Worm (Caenorhabditis elegans) whole organism, L1 larva: ENCODE data around the gene mog-4.
A peak's percentile ranks its signal among the peaks of the same experiment; 100 is the strongest.

ENCODE experiments used
- C04F5.9 ChIP-seq: sonication (generic microtip); optimal IDR thresholded peaks from 2 replicates; lab custom pipeline; 2016; ENCODE audit warnings: missing genetic modification characterization, missing compliant biosample characterization
- C16A3.4 ChIP-seq: fragments of 150-350 bp; optimal IDR thresholded peaks from 2 replicates; lab custom pipeline; 2014; ENCODE audit warnings: missing biosample characterization, missing genetic modification characterization
- F16B12.6 ChIP-seq: fragments of 150-350 bp; optimal IDR thresholded peaks from 2 replicates; lab custom pipeline; 2014; ENCODE audit warnings: missing biosample characterization, missing genetic modification characterization
- Y116A8C.19 ChIP-seq: sonication (generic microtip); optimal IDR thresholded peaks from 2 replicates; lab custom pipeline; 2016; ENCODE audit warnings: missing compliant biosample characterization, missing genetic modification characterization, borderline replicate concordance
- aly-2 ChIP-seq: fragments of 150-350 bp; optimal IDR thresholded peaks from 2 replicates; lab custom pipeline; 2014; ENCODE audit warnings: missing biosample characterization, missing genetic modification characterization
- blmp-1 ChIP-seq: fragments of 150-350 bp; optimal IDR thresholded peaks from 2 replicates; lab custom pipeline; 2014; ENCODE audit warnings: missing biosample characterization, missing genetic modification characterization
- ceh-8 ChIP-seq: fragments of 200-800 bp; sonication (Bioruptor generic); optimal IDR thresholded peaks from 2 replicates; lab custom pipeline; 2018; ENCODE audit warnings: mild to moderate bottlenecking, missing genetic modification characterization, moderate library complexity, missing compliant biosample characterization
- ceh-82 ChIP-seq, 3 experiments: fragments of 150-350 bp in 1 of 3; sonication (generic microtip) in 2 of 3; optimal IDR thresholded peaks; 2 replicates each; lab custom pipeline; 2014 to 2017; ENCODE audit warnings: missing biosample characterization in 3 of 3, missing genetic modification characterization in 3 of 3
- ceh-90 ChIP-seq: sonication (generic microtip); optimal IDR thresholded peaks from 2 replicates; lab custom pipeline; 2016; ENCODE audit warnings: missing genetic modification characterization, missing compliant biosample characterization
- dpl-1 ChIP-seq, 3 experiments: fragments of 150-350 bp in 2 of 3; sonication (generic microtip) in 1 of 3; optimal IDR thresholded peaks; 2 replicates each; lab custom pipeline; 2014 to 2017; ENCODE audit warnings: missing biosample characterization in 3 of 3, missing genetic modification characterization in 3 of 3, missing genetic modification reagents in 3 of 3
- dsc-1 ChIP-seq: sonication (generic microtip); optimal IDR thresholded peaks from 2 replicates; lab custom pipeline; 2016; ENCODE audit warnings: mild to moderate bottlenecking, missing genetic modification characterization, missing compliant biosample characterization
- efl-1 ChIP-seq, 4 experiments: fragments of 150-350 bp; optimal IDR thresholded peaks in 3 of 4; peaks in 1 of 4; 1 replicate in 1 of 4; 2 replicates in 3 of 4; lab custom pipeline; 2014; ENCODE audit warnings: missing biosample characterization in 2 of 4, missing genetic modification characterization in 2 of 4, missing genetic modification reagents in 2 of 4
- elt-3 ChIP-seq, 6 experiments: fragments of 150-350 bp in 1 of 6; sonication (generic microtip); optimal IDR thresholded peaks; 2 replicates each; lab custom pipeline; 2017 to 2018; ENCODE audit warnings: missing biosample characterization in 6 of 6, missing genetic modification characterization in 6 of 6, inconsistent platforms in 1 of 6
- fkh-10 ChIP-seq: sonication (generic microtip); optimal IDR thresholded peaks from 2 replicates; lab custom pipeline; 2017; ENCODE audit warnings: missing biosample characterization, missing genetic modification reagents, missing genetic modification characterization
- grh-1 ChIP-seq: fragments of 200-800 bp; sonication (Bioruptor generic); IDR thresholded peaks from 2 replicates; pipeline ENCODE4 v1.3.6; 2022; ENCODE audit warnings: missing genetic modification reagents, missing genetic modification characterization, missing compliant biosample characterization
- hlh-17 ChIP-seq: fragments of 200-800 bp; sonication (Bioruptor generic); optimal IDR thresholded peaks from 2 replicates; lab custom pipeline; 2018; ENCODE audit warnings: missing genetic modification characterization, mild to moderate bottlenecking, missing compliant biosample characterization, moderate library complexity, borderline replicate concordance
- hlh-4 ChIP-seq: sonication (generic microtip); optimal IDR thresholded peaks from 2 replicates; lab custom pipeline; 2016; ENCODE audit warnings: mild to moderate bottlenecking, missing genetic modification characterization, missing compliant biosample characterization
- hpl-2 ChIP-seq: fragments of 150-350 bp; optimal IDR thresholded peaks from 2 replicates; lab custom pipeline; 2014; ENCODE audit warnings: missing biosample characterization, missing genetic modification reagents, missing genetic modification characterization
- lin-13 ChIP-seq: fragments of 150-350 bp; optimal IDR thresholded peaks from 2 replicates; lab custom pipeline; 2014; ENCODE audit warnings: missing biosample characterization, missing genetic modification reagents, missing genetic modification characterization
- lin-35 ChIP-seq, 2 experiments: fragments of 150-350 bp; optimal IDR thresholded peaks; 2 replicates each; lab custom pipeline; 2014; ENCODE audit warnings: missing biosample characterization in 2 of 2, missing genetic modification characterization in 2 of 2, missing genetic modification reagents in 2 of 2
- lin-39 ChIP-seq: fragments of 150-350 bp; optimal IDR thresholded peaks from 2 replicates; lab custom pipeline; 2014; ENCODE audit warnings: missing biosample characterization, missing genetic modification reagents, missing genetic modification characterization
- lir-3 ChIP-seq: sonication (generic microtip); optimal IDR thresholded peaks from 2 replicates; lab custom pipeline; 2016; ENCODE audit warnings: mild to moderate bottlenecking, missing genetic modification characterization, moderate library complexity, missing compliant biosample characterization; ENCODE audit not compliant: poor library complexity
- lsy-2 ChIP-seq, 2 experiments: fragments of 150-350 bp; optimal IDR thresholded peaks; 2 replicates each; lab custom pipeline; 2014; ENCODE audit warnings: missing biosample characterization in 2 of 2, missing genetic modification characterization in 2 of 2
- mdl-1 ChIP-seq, 2 experiments: fragments of 150-350 bp; optimal IDR thresholded peaks; 2 replicates each; lab custom pipeline; 2014 to 2017; ENCODE audit warnings: missing biosample characterization in 2 of 2, missing genetic modification characterization in 2 of 2, inconsistent platforms in 1 of 2
- mef-2 ChIP-seq: fragments of 150-350 bp; optimal IDR thresholded peaks from 2 replicates; lab custom pipeline; 2014; ENCODE audit warnings: missing biosample characterization, missing genetic modification characterization
- mep-1 ChIP-seq: fragments of 150-350 bp; optimal IDR thresholded peaks from 2 replicates; lab custom pipeline; 2014; ENCODE audit warnings: missing biosample characterization, missing genetic modification characterization
- nhr-20 ChIP-seq: sonication (generic microtip); optimal IDR thresholded peaks from 2 replicates; lab custom pipeline; 2016; ENCODE audit warnings: mild to moderate bottlenecking, missing genetic modification characterization, missing compliant biosample characterization
- nhr-28 ChIP-seq: fragments of 150-350 bp; optimal IDR thresholded peaks from 2 replicates; lab custom pipeline; 2014; ENCODE audit warnings: missing biosample characterization, missing genetic modification characterization
- nhr-47 ChIP-seq: sonication (generic microtip); optimal IDR thresholded peaks from 2 replicates; lab custom pipeline; 2016; ENCODE audit warnings: mild to moderate bottlenecking, missing genetic modification characterization, moderate library complexity, missing compliant biosample characterization
- nhr-76 ChIP-seq: sonication (generic microtip); optimal IDR thresholded peaks from 2 replicates; lab custom pipeline; 2017; ENCODE audit warnings: missing biosample characterization, missing genetic modification characterization
- nhr-77 ChIP-seq: fragments of 150-350 bp; optimal IDR thresholded peaks from 2 replicates; lab custom pipeline; 2014; ENCODE audit warnings: missing biosample characterization, missing genetic modification characterization
- nhr-90 ChIP-seq: sonication (generic microtip); optimal IDR thresholded peaks from 2 replicates; lab custom pipeline; 2016; ENCODE audit warnings: mild to moderate bottlenecking, missing genetic modification characterization, missing compliant biosample characterization; ENCODE audit not compliant: poor library complexity
- skn-1 ChIP-seq: fragments of 150-350 bp; optimal IDR thresholded peaks from 2 replicates; lab custom pipeline; 2014; ENCODE audit warnings: missing biosample characterization, missing genetic modification characterization
- snpc-4 ChIP-seq: fragments of 150-350 bp; optimal IDR thresholded peaks from 2 replicates; lab custom pipeline; 2014; ENCODE audit warnings: missing biosample characterization, missing genetic modification characterization
- snu-23 ChIP-seq: sonication (generic microtip); optimal IDR thresholded peaks from 2 replicates; lab custom pipeline; 2016; ENCODE audit warnings: missing genetic modification characterization, missing compliant biosample characterization
- sptf-1 ChIP-seq: fragments of 150-350 bp; optimal IDR thresholded peaks from 2 replicates; lab custom pipeline; 2014; ENCODE audit warnings: missing biosample characterization, missing genetic modification characterization
- sup-37 ChIP-seq: fragments of 200-800 bp; sonication (Bioruptor generic); optimal IDR thresholded peaks from 2 replicates; lab custom pipeline; 2018; ENCODE audit warnings: mild to moderate bottlenecking, missing genetic modification characterization, missing compliant biosample characterization
- swsn-7 ChIP-seq: sonication (generic microtip); optimal IDR thresholded peaks from 2 replicates; lab custom pipeline; 2016; ENCODE audit warnings: missing genetic modification characterization, missing compliant biosample characterization
- tbx-2 ChIP-seq: sonication (generic microtip); optimal IDR thresholded peaks from 2 replicates; lab custom pipeline; 2016; ENCODE audit warnings: missing genetic modification characterization, missing compliant biosample characterization
- tlp-1 ChIP-seq: fragments of 150-350 bp; optimal IDR thresholded peaks from 2 replicates; lab custom pipeline; 2014; ENCODE audit warnings: missing biosample characterization, missing genetic modification characterization
- unc-30 ChIP-seq: sonication (generic microtip); optimal IDR thresholded peaks from 2 replicates; lab custom pipeline; 2017; ENCODE audit warnings: missing biosample characterization, missing genetic modification characterization
- unc-86 ChIP-seq: sonication (generic microtip); optimal IDR thresholded peaks from 2 replicates; lab custom pipeline; 2016; ENCODE audit warnings: missing genetic modification characterization, missing compliant biosample characterization
- xbp-1 ChIP-seq: sonication (generic microtip); optimal IDR thresholded peaks from 2 replicates; lab custom pipeline; 2016; ENCODE audit warnings: missing genetic modification characterization, missing compliant biosample characterization
- zag-1 ChIP-seq: fragments of 150-350 bp; optimal IDR thresholded peaks from 2 replicates; lab custom pipeline; 2014; ENCODE audit warnings: missing biosample characterization, missing genetic modification characterization
- zip-4 ChIP-seq: fragments of 200-800 bp; sonication (Bioruptor generic); optimal IDR thresholded peaks from 2 replicates; lab custom pipeline; 2018; ENCODE audit warnings: mild to moderate bottlenecking, missing genetic modification characterization, moderate library complexity, missing compliant biosample characterization
- ztf-11 ChIP-seq, 2 experiments: sonication (generic microtip); optimal IDR thresholded peaks; 2 replicates each; lab custom pipeline; 2016 to 2017; ENCODE audit warnings: missing genetic modification characterization in 2 of 2, missing biosample characterization in 1 of 2, missing compliant biosample characterization in 1 of 2

Gene mog-4

DNA sequence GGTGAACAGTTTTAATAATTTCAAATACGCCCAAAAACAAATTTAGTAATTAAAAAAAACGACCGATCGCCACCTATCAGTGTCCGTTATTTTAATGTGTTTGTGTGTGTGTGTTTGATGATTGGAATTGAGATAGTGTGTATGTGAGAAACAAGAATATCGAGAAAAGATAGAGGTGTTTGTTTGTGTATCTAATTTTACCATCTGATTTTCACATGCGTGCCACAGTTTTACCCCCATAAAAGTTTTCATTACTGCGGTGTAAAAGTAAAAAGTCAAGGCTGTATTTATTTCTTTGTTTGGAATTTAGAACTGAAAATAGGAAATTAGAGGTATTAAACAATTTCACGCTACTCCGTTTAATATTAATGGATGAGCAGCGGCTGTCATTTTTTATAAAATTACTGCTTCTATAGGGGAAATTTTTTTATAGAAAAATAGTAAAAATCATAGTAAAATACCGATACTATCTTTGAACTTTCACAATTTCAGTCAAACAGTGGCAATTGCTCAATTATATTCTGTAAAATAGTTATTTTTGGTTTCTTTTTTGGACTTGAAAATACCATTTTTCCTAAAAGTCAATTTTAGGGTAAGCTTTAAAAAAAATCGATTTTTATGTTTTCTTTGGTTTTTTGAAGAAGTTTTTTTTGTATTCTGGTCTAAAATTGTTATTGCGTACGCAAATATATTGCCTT lies 38.7 kb upstream of the mog-4 start (continued):
- peak; percentile 48 for TF ChIP-seq nhr-90 (tag; lab: Kevin White, UChicago)

DNA sequence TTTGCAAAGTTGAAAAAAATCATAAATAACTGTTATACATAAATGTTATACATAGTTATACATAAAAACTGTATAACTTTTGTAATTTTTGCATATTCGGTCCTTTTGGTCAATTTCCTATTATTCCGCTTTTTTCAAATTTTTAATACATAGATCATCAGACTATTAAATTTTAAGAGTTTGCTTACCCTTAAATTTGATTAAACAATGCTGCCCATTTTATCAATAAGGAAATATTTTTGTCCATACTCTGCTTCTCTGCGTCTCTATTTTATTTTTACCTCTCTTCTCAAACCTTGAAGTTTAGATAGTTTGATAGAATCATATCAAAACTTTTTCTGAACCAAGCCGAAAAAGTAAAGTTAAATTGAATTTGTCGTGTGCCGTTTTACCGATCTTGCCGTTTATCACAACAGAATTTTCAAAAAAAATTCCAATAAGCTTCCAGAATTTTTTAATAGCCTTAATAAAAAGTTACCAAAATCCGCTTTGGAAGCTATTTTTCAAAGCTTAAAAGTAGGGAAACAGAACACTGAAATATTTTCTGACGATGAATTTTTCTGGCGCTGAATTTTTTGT lies 38.0 kb upstream of the mog-4 start:
- no peak for TF ChIP-seq fkh-10
- TF ChIP-seq nhr-76 (tag; lab: Kevin White, UChicago) = no peak
- TF ChIP-seq unc-30 = no peak
- TF ChIP-seq hpl-2 (GFP tag; lab: Kevin White, UChicago) = no peak
- peak; percentile 6 for TF ChIP-seq mep-1

ce11 chrII:14598367-14598766 lies 37.0 kb upstream of the mog-4 start:
- TF ChIP-seq xbp-1 = peak; percentile 57
- no peak for TF ChIP-seq C04F5.9 (tag; lab: Kevin White, UChicago)
- TF ChIP-seq nhr-28 (tag; lab: Kevin White, UChicago) = no peak
- peak; percentile 28 to 53 (median 45) for TF ChIP-seq dpl-1 (GFP tag; optimal IDR thresholded peaks at IDR 0.05; lab: Kevin White, UChicago)
- no peak for TF ChIP-seq F16B12.6 (tag; lab: Kevin White, UChicago)
- peak; percentile 54 for TF ChIP-seq skn-1 (tag; lab: Kevin White, UChicago)
- TF ChIP-seq ceh-8 = no peak
- TF ChIP-seq lsy-2 (tag; optimal IDR thresholded peaks at IDR 0.05; lab: Kevin White, UChicago) = peak; percentile 76 to 79
- peak; percentile 84 for TF ChIP-seq nhr-77 (tag; lab: Kevin White, UChicago)
- no peak for TF ChIP-seq ceh-90 (tag; lab: Kevin White, UChicago)
- TF ChIP-seq tlp-1 (tag; lab: Kevin White, UChicago) = no peak
- TF ChIP-seq lin-35 (GFP tag; optimal IDR thresholded peaks at IDR 0.05; lab: Kevin White, UChicago) = peak; percentile 56 to 80
- peak; percentile 57 for TF ChIP-seq lin-13 (GFP tag; lab: Kevin White, UChicago)
- no peak for TF ChIP-seq grh-1
- TF ChIP-seq elt-3 (tag; optimal IDR thresholded peaks at IDR 0.05; lab: Kevin White, UChicago) = peak in 2 of 6 experiments; percentile 38 to 54
- no peak for TF ChIP-seq fkh-10
- TF ChIP-seq mef-2 (tag; lab: Kevin White, UChicago) = no peak
- TF ChIP-seq snpc-4 (tag; lab: Kevin White, UChicago) = peak; percentile 59
- no peak for TF ChIP-seq unc-86
- no peak for TF ChIP-seq zag-1 (tag; lab: Kevin White, UChicago)
- no peak for TF ChIP-seq ceh-82 (tag; optimal IDR thresholded peaks at IDR 0.05; lab: Kevin White, UChicago)
- peak; percentile 84 for TF ChIP-seq nhr-20
- peak; percentile 52 for TF ChIP-seq tbx-2
- TF ChIP-seq ztf-11 (tag; optimal IDR thresholded peaks at IDR 0.05; lab: Kevin White, UChicago) = no peak
- no peak for TF ChIP-seq unc-30
- peak in 1 of 2 experiments; percentile 89 for TF ChIP-seq mdl-1 (tag; optimal IDR thresholded peaks at IDR 0.05; lab: Kevin White, UChicago)
- TF ChIP-seq nhr-90 (tag; lab: Kevin White, UChicago) = peak; percentile 66
- TF ChIP-seq lin-39 (tag; lab: Kevin White, UChicago) = no peak
- TF ChIP-seq hlh-4 = no peak
- peak; percentile 44 for TF ChIP-seq sup-37 (GFP tag; lab: Kevin White, UChicago)
- TF ChIP-seq Y116A8C.19 (tag; lab: Kevin White, UChicago) = no peak
- peak; percentile 19 for TF ChIP-seq C16A3.4 (tag; lab: Kevin White, UChicago)
- TF ChIP-seq lir-3 (tag; lab: Kevin White, UChicago) = peak; percentile 51
- no peak for TF ChIP-seq zip-4 (GFP tag; lab: Kevin White, UChicago)
- no peak for TF ChIP-seq sptf-1
- TF ChIP-seq dsc-1 (tag; lab: Kevin White, UChicago) = peak; percentile 59
- peak; percentile 87 for TF ChIP-seq snu-23 (GFP tag; lab: Kevin White, UChicago)
- peak; percentile 69 for TF ChIP-seq swsn-7 (tag; lab: Kevin White, UChicago)
- no peak for TF ChIP-seq blmp-1 (tag; lab: Kevin White, UChicago)
- TF ChIP-seq efl-1 (optimal IDR thresholded peaks at IDR 0.05; lab: Kevin White, UChicago) = peak; percentile 32 to 51
- peak; percentile 42 to 92 for TF ChIP-seq efl-1 (GFP tag; optimal IDR thresholded peaks at IDR 0.05 in 1 of 2; lab: Kevin White, UChicago)
- TF ChIP-seq hlh-17 (GFP tag; lab: Kevin White, UChicago) = no peak
- no peak for TF ChIP-seq aly-2
- no peak for TF ChIP-seq nhr-76 (tag; lab: Kevin White, UChicago)
- peak; percentile 61 for TF ChIP-seq nhr-47
